Worm (Caenorhabditis elegans) whole organism, young adult: ENCODE results near the gene sca-1.

Experiments
- B0035.1 ChIP-seq: sonication (generic microtip); optimal IDR thresholded peaks from 2 replicates; lab custom pipeline; 2016; ENCODE audit warnings: missing genetic modification characterization, mild to moderate bottlenecking, missing compliant biosample characterization, missing genotype, missing genetic modification reagents
- F10E7.11 ChIP-seq: sonication (generic microtip); optimal IDR thresholded peaks from 2 replicates; lab custom pipeline; 2017; ENCODE audit warnings: mild to moderate bottlenecking, missing genetic modification characterization, moderate library complexity, missing compliant biosample characterization
- F22D6.2 ChIP-seq: sonication (generic microtip); optimal IDR thresholded peaks from 2 replicates; lab custom pipeline; 2016; ENCODE audit warnings: mild to moderate bottlenecking, missing genetic modification characterization, missing compliant biosample characterization
- F57C9.4 ChIP-seq: sonication (generic microtip); optimal IDR thresholded peaks from 2 replicates; lab custom pipeline; 2017; ENCODE audit warnings: mild to moderate bottlenecking, missing genetic modification characterization, missing compliant biosample characterization
- K12H6.12 ChIP-seq: fragments of 200-800 bp; sonication (Bioruptor generic); optimal IDR thresholded peaks from 2 replicates; lab custom pipeline; 2018; ENCODE audit warnings: mild to moderate bottlenecking, missing genetic modification characterization, missing compliant biosample characterization
- Y53G8AR.9 ChIP-seq: fragments of 200-800 bp; sonication (Bioruptor generic); conservative IDR thresholded peaks from 2 replicates; pipeline ENCODE4 v1.3.6; 2022; ENCODE audit warnings: missing genetic modification reagents, missing genetic modification characterization, missing compliant biosample characterization
- Y79H2A.3 ChIP-seq: fragments of 200-800 bp; sonication (Bioruptor generic); conservative IDR thresholded peaks from 2 replicates; pipeline ENCODE4 v1.3.6; 2022; ENCODE audit warnings: missing genetic modification reagents, missing genetic modification characterization, missing compliant biosample characterization
- ZK185.1 ChIP-seq: sonication (generic microtip); optimal IDR thresholded peaks from 2 replicates; lab custom pipeline; 2016; ENCODE audit warnings: mild to moderate bottlenecking, missing genetic modification characterization, missing compliant biosample characterization; ENCODE audit not compliant: poor library complexity, severe bottlenecking
- ama-1 ChIP-seq, 3 experiments: fragments of 150-350 bp in 1 of 3; sonication (generic microtip) in 2 of 3; optimal IDR thresholded peaks; 2 replicates each; lab custom pipeline; 2014 to 2018; ENCODE audit warnings: missing biosample characterization in 2 of 3, missing genetic modification characterization in 2 of 3, missing genetic modification reagents in 2 of 3
- aptf-3 ChIP-seq: fragments of 200-800 bp; sonication (Bioruptor generic); IDR thresholded peaks from 2 replicates; pipeline ENCODE4 v1.3.6; 2022; ENCODE audit warnings: missing genetic modification characterization, missing compliant biosample characterization
- bed-1 ChIP-seq: fragments of 200-800 bp; sonication (Bioruptor generic); IDR thresholded peaks from 2 replicates; pipeline ENCODE4 v1.3.6; 2022; ENCODE audit warnings: missing genetic modification reagents, missing genetic modification characterization, missing compliant biosample characterization
- cebp-1 ChIP-seq, 2 experiments: fragments of 200-800 bp in 1 of 2; sonication (Bioruptor generic) in 1 of 2; sonication (generic microtip) in 1 of 2; IDR thresholded peaks in 1 of 2; optimal IDR thresholded peaks in 1 of 2; 2 replicates each; pipeline versions ENCODE4 v1.3.6 to Lab custom; 2017 to 2022; ENCODE audit warnings: missing compliant biosample characterization in 2 of 2, missing genetic modification characterization in 2 of 2, mild to moderate bottlenecking in 1 of 2, missing genetic modification reagents in 1 of 2, moderate library complexity in 1 of 2
- cebp-2 ChIP-seq: fragments of 200-800 bp; sonication (Bioruptor generic); IDR thresholded peaks from 2 replicates; pipeline ENCODE4 v1.3.6; 2022; ENCODE audit warnings: missing genetic modification characterization, missing compliant biosample characterization
- ceh-27 ChIP-seq: fragments of 200-800 bp; sonication (Bioruptor generic); optimal IDR thresholded peaks from 2 replicates; lab custom pipeline; 2018; ENCODE audit warnings: mild to moderate bottlenecking, missing genetic modification characterization, moderate library complexity, missing compliant biosample characterization
- ceh-79 ChIP-seq: sonication (generic microtip); optimal IDR thresholded peaks from 2 replicates; lab custom pipeline; 2017; ENCODE audit warnings: mild to moderate bottlenecking, missing genetic modification characterization, missing compliant biosample characterization
- chd-7 ChIP-seq: sonication (generic microtip); optimal IDR thresholded peaks from 2 replicates; lab custom pipeline; 2016; ENCODE audit warnings: mild to moderate bottlenecking, missing genetic modification characterization, moderate library complexity, missing compliant biosample characterization
- dox-1 ChIP-seq: fragments of 200-800 bp; sonication (Bioruptor generic); IDR thresholded peaks from 2 replicates; pipeline ENCODE4 v1.3.6; 2022; ENCODE audit warnings: missing genetic modification reagents, missing genetic modification characterization, missing compliant biosample characterization
- efl-1 ChIP-seq: fragments of 150-350 bp; optimal IDR thresholded peaks from 2 replicates; lab custom pipeline; 2014; ENCODE audit warnings: missing biosample characterization, missing genetic modification reagents, missing genetic modification characterization
- egl-44 ChIP-seq: fragments of 200-800 bp; sonication (Bioruptor generic); IDR thresholded peaks from 2 replicates; pipeline ENCODE4 v1.3.6; 2022; ENCODE audit warnings: missing genetic modification reagents, missing genetic modification characterization, missing compliant biosample characterization
- ekl-4 ChIP-seq: fragments of 200-800 bp; sonication (Bioruptor generic); IDR thresholded peaks from 2 replicates; pipeline ENCODE4 v1.3.6; 2022; ENCODE audit warnings: missing genetic modification reagents, missing genetic modification characterization, missing compliant biosample characterization
- him-1 ChIP-seq: sonication (generic microtip); optimal IDR thresholded peaks from 2 replicates; lab custom pipeline; 2016; ENCODE audit warnings: missing genotype, missing genetic modification reagents, missing genetic modification characterization, missing compliant biosample characterization
- hlh-12 ChIP-seq: sonication (generic microtip); optimal IDR thresholded peaks from 2 replicates; lab custom pipeline; 2016; ENCODE audit warnings: missing genetic modification characterization, missing compliant biosample characterization
- hmg-1.2 ChIP-seq: fragments of 200-800 bp; sonication (Bioruptor generic); IDR thresholded peaks from 2 replicates; pipeline ENCODE4 v1.3.6; 2022; ENCODE audit warnings: missing genetic modification reagents, missing genetic modification characterization, missing compliant biosample characterization
- let-607 ChIP-seq, 2 experiments: fragments of 200-800 bp in 1 of 2; sonication (Bioruptor generic) in 1 of 2; sonication (generic microtip) in 1 of 2; optimal IDR thresholded peaks; 2 replicates each; lab custom pipeline; 2016 to 2018; ENCODE audit warnings: mild to moderate bottlenecking in 2 of 2, missing compliant biosample characterization in 2 of 2, missing genetic modification characterization in 2 of 2, moderate library complexity in 2 of 2, missing genotype in 1 of 2
- lin-26 ChIP-seq: fragments of 200-800 bp; sonication (Bioruptor generic); IDR thresholded peaks from 2 replicates; pipeline ENCODE4 v1.3.6; 2022; ENCODE audit warnings: missing genetic modification reagents, missing genetic modification characterization, missing compliant biosample characterization
- lin-54 ChIP-seq: fragments of 200-800 bp; sonication (Bioruptor generic); optimal IDR thresholded peaks from 2 replicates; lab custom pipeline; 2018; ENCODE audit warnings: mild to moderate bottlenecking, missing genetic modification characterization, missing compliant biosample characterization
- madf-6 ChIP-seq: fragments of 200-800 bp; sonication (Bioruptor generic); IDR thresholded peaks from 2 replicates; pipeline ENCODE4 v1.3.6; 2022; ENCODE audit warnings: missing genetic modification reagents, missing genetic modification characterization, missing compliant biosample characterization
- madf-8 ChIP-seq: fragments of 200-800 bp; sonication (Bioruptor generic); conservative IDR thresholded peaks from 2 replicates; pipeline ENCODE4 v1.3.6; 2022; ENCODE audit warnings: missing genetic modification reagents, missing genetic modification characterization, missing compliant biosample characterization
- mcd-1 ChIP-seq: fragments of 200-800 bp; sonication (Bioruptor generic); IDR thresholded peaks from 2 replicates; pipeline ENCODE4 v1.3.6; 2022; ENCODE audit warnings: missing genetic modification reagents, missing genetic modification characterization, missing compliant biosample characterization
- nfya-2 ChIP-seq: fragments of 200-800 bp; sonication (Bioruptor generic); IDR thresholded peaks from 2 replicates; pipeline ENCODE4 v1.3.6; 2022; ENCODE audit warnings: missing genetic modification reagents, missing genetic modification characterization, missing compliant biosample characterization
- nfyb-1 ChIP-seq: fragments of 200-800 bp; sonication (Bioruptor generic); IDR thresholded peaks from 2 replicates; pipeline ENCODE4 v1.3.6; 2022; ENCODE audit warnings: missing genetic modification reagents, missing genetic modification characterization, missing compliant biosample characterization
- nhr-80 ChIP-seq: sonication (generic microtip); optimal IDR thresholded peaks from 2 replicates; lab custom pipeline; 2016; ENCODE audit warnings: missing genetic modification characterization, missing compliant biosample characterization
- nhr-90 ChIP-seq: sonication (generic microtip); optimal IDR thresholded peaks from 2 replicates; lab custom pipeline; 2016; ENCODE audit warnings: missing genotype, mild to moderate bottlenecking, missing genetic modification characterization, missing compliant biosample characterization
- rec-8 ChIP-seq, 2 experiments: sonication (generic microtip); optimal IDR thresholded peaks; 2 replicates each; lab custom pipeline; 2016; ENCODE audit warnings: mild to moderate bottlenecking in 2 of 2, missing genetic modification characterization in 2 of 2, missing genetic modification reagents in 2 of 2, missing genotype in 2 of 2, missing biosample characterization in 1 of 2, missing compliant biosample characterization in 1 of 2, moderate library complexity in 1 of 2
- sea-2 ChIP-seq: fragments of 200-800 bp; sonication (Bioruptor generic); IDR thresholded peaks from 2 replicates; pipeline ENCODE4 v1.3.6; 2022; ENCODE audit warnings: missing genetic modification characterization, missing compliant biosample characterization
- snpc-4 ChIP-seq, 5 experiments: fragments of 150-350 bp in 1 of 5; sonication (generic microtip) in 4 of 5; optimal IDR thresholded peaks; 2 replicates each; lab custom pipeline; 2014 to 2018; ENCODE audit warnings: missing genetic modification characterization in 5 of 5, missing biosample characterization in 3 of 5, antibody characterized with exemption in 2 of 5, mild to moderate bottlenecking in 2 of 5, missing compliant biosample characterization in 2 of 5, missing genotype in 2 of 5, moderate library complexity in 2 of 5, missing genetic modification reagents in 1 of 5
- somi-1 ChIP-seq: fragments of 200-800 bp; sonication (Bioruptor generic); optimal IDR thresholded peaks from 2 replicates; lab custom pipeline; 2018; ENCODE audit warnings: mild to moderate bottlenecking, missing genetic modification characterization, missing compliant biosample characterization
- tlf-1 ChIP-seq: fragments of 200-800 bp; sonication (Bioruptor generic); optimal IDR thresholded peaks from 2 replicates; lab custom pipeline; 2018; ENCODE audit warnings: mild to moderate bottlenecking, missing genetic modification characterization, missing compliant biosample characterization
- zfh-2 ChIP-seq: fragments of 200-800 bp; sonication (Bioruptor generic); conservative IDR thresholded peaks from 2 replicates; pipeline ENCODE4 v1.3.6; 2022; ENCODE audit warnings: missing genetic modification reagents, missing genetic modification characterization, missing compliant biosample characterization

Gene sca-1

ce11 chrIII:10820592-10821242 lies 4.1 kb upstream of the sca-1 start (continued):
- TF ChIP-seq nfya-2 (GFP tag; lab: Robert Waterston, UW) (no peak), let-607 (tag; optimal IDR thresholded peaks at IDR 0.05; lab: Kevin White, UChicago) (peak in 1 of 2 experiments; percentile 61), hlh-12 (tag; lab: Kevin White, UChicago) (no peak), F57C9.4 (no peak), ekl-4 (GFP tag; lab: Robert Waterston, UW) (no peak), tlf-1 (GFP tag; lab: Kevin White, UChicago) (no peak), chd-7 (tag; lab: Kevin White, UChicago) (no peak), dox-1 (peak; percentile 37; the same call in 1 of the 2 replicates), ceh-79 (no peak), F10E7.11 (tag; lab: Kevin White, UChicago) (no peak), egl-44 (GFP tag; lab: Robert Waterston, UW) (no peak), sea-2 (GFP tag; lab: Robert Waterston, UW) (no peak), Y53G8AR.9 (GFP tag; lab: Robert Waterston, UW) (0 out of 2 replicates have a peak, but pooled peaks have one; percentile 48), him-1 (tag; lab: Kevin White, UChicago) (peak; percentile 6), madf-8 (peak; percentile 56), B0035.1 (tag; lab: Kevin White, UChicago) (no peak), nhr-90 (tag; lab: Kevin White, UChicago) (no peak), efl-1 (GFP tag; lab: Kevin White, UChicago) (no peak)
- TF ChIP-seq, all 124 proteins: peak for 14

DNA sequence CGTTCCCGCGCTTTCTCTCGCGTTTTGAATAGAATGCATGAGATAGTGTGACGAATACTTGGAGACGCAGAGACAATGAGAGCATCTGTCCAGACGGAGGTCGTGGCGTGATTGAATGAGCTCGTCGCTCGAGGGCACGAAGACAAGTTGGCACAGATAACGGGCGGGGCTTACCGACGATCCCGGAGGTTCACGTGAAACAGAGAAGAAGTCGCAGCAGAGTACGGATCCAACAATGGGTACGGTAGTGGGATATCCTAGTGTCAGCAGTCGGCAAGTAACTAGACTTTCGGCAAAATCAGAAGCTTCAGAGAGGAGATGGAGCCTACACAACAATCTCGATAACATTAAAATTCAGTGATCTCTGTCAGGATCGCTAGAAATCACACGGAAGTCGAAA lies 3.1 kb upstream of the sca-1 start:
- TF ChIP-seq nhr-80 (tag; lab: Kevin White, UChicago): peak; percentile 4
- TF ChIP-seq mcd-1 (GFP tag; lab: Robert Waterston, UW): peak; percentile 35; the same call in 1 of the 2 replicates
- TF ChIP-seq madf-6 (GFP tag; lab: Robert Waterston, UW): 0 out of 2 replicates have a peak, but pooled peaks have one; percentile 17
- peak; percentile 21 for TF ChIP-seq somi-1 (GFP tag; lab: Kevin White, UChicago)
- no peak for TF ChIP-seq snpc-4 (GFP tag; optimal IDR thresholded peaks at IDR 0.05; lab: Kevin White, UChicago)
- TF ChIP-seq snpc-4 (tag; optimal IDR thresholded peaks at IDR 0.05; lab: Kevin White, UChicago): no peak
- TF ChIP-seq K12H6.12 (tag; lab: Kevin White, UChicago): peak; percentile 52
- TF ChIP-seq nfyb-1: peak; percentile 74; the same call in 1 of the 2 replicates
- no peak for TF ChIP-seq rec-8 (tag; optimal IDR thresholded peaks at IDR 0.05; lab: Kevin White, UChicago)
- TF ChIP-seq lin-54 (GFP tag; lab: Kevin White, UChicago): peak; percentile 26
- TF ChIP-seq cebp-1 (GFP tag; IDR thresholded peaks at IDR 0.05; lab: Robert Waterston, UW): no peak
- peak; percentile 34 for TF ChIP-seq cebp-1 (tag; optimal IDR thresholded peaks at IDR 0.05; lab: Kevin White, UChicago)
- TF ChIP-seq nhr-90 (tag; lab: Kevin White, UChicago): peak; percentile 20
- TF ChIP-seq Y79H2A.3 (GFP tag; lab: Robert Waterston, UW): no peak
- TF ChIP-seq hmg-1.2: peak; percentile 51; the same call in 1 of the 2 replicates
- peak; percentile 77; the same call in 1 of the 2 replicates for TF ChIP-seq cebp-2 (GFP tag; lab: Robert Waterston, UW)
- peak; percentile 82 for TF ChIP-seq zfh-2 (GFP tag; lab: Robert Waterston, UW)
- peak; percentile 65 for TF ChIP-seq chd-7 (tag; lab: Kevin White, UChicago)

DNA sequence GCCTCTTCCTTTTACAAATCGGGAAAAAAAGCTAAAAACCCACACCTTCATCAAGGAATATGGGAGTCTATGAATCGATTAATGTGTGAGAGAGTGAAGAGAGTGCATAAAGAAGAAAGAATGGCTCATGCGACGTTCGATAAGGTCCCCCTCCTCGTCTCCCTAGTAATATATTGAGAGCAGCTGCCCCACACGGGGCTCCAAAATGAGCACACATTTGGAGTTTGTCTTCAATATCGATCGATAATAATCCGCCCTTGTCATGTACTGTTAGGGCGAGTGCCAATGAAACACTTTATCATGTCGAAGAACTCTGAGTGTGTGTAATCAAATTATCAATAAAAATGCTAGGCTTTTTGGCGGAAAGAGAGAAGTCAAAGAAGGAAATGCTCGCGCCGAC lies 2.6 kb upstream of the sca-1 start:
- TF ChIP-seq dox-1 (0 out of 2 replicates have a peak, but pooled peaks have one; percentile 23), bed-1 (no peak), ZK185.1 (tag; lab: Kevin White, UChicago) (no peak), snpc-4 (GFP tag; optimal IDR thresholded peaks at IDR 0.05; lab: Kevin White, UChicago) (no peak), snpc-4 (tag; optimal IDR thresholded peaks at IDR 0.05; lab: Kevin White, UChicago) (no peak), cebp-2 (GFP tag; lab: Robert Waterston, UW) (peak; percentile 29; the same call in 1 of the 2 replicates), nhr-80 (tag; lab: Kevin White, UChicago) (peak; percentile 42), lin-26 (GFP tag; lab: Robert Waterston, UW) (0 out of 2 replicates have a peak, but pooled peaks have one; percentile 8), F22D6.2 (tag; lab: Kevin White, UChicago) (no peak), ceh-27 (GFP tag; lab: Kevin White, UChicago) (no peak), aptf-3 (GFP tag; lab: Robert Waterston, UW) (0 out of 2 replicates have a peak, but pooled peaks have one; percentile 51), ama-1 (optimal IDR thresholded peaks at IDR 0.05; lab: Kevin White, UChicago) (peak; percentile 29), ama-1 (GFP tag; optimal IDR thresholded peaks at IDR 0.05; lab: Kevin White, UChicago) (no peak)
- TF ChIP-seq, all 124 proteins: peak for 6
